Worm (Caenorhabditis elegans): ENCODE data around the gene H20J04.4.

DNA sequence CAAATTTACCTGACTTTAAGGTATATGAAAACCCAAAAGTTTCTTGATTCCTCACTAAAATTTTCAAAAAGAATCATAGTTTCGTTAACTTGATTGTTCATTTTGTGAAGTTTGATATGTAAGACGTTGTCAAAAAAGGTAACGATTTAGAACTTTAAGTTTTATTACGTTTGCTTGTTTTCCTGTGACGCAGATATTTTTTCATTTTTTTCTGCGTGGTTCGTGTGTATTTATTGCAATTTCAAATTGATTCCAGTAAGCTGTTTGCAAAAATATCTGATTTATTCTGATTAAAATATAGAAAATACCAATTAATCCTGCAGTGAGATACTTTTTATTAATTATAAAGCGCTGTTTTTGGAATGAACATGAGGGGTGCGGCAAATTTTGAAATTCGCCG lies 12.8 kb upstream of the H20J04.4 start, which contains the start of gene srw-40:
- TF ChIP-seq ama-1 (optimal IDR thresholded peaks at IDR 0.05) (no peak), egl-27 (tag; optimal IDR thresholded peaks at IDR 0.05) (no peak), nhr-10 (tag; optimal IDR thresholded peaks at IDR 0.05) (no peak), zag-1 (tag; optimal IDR thresholded peaks at IDR 0.05) (no peak), snpc-4 (tag; optimal IDR thresholded peaks at IDR 0.05) (no peak), nhr-21 (tag; optimal IDR thresholded peaks at IDR 0.05) (no peak), ztf-11 (tag; optimal IDR thresholded peaks at IDR 0.05) (no peak), nhr-23 (tag; optimal IDR thresholded peaks at IDR 0.05) (no peak)
